Fruit fly (Drosophila melanogaster): Measurements from ENCODE around the gene CG10337.
A peak's percentile ranks its signal among the peaks of the same experiment; 100 is the strongest.

CG10337 gene

dm6 chr2L:19574364-19574763 is 27.6 kb upstream of the CG10337 start:
- no peak for TF ChIP-seq CG17801 (GFP tag; optimal IDR thresholded peaks at IDR 0.05; ENCODE audit: partially characterized antibody)

- TF ChIP-seq CG17801 (GFP tag; optimal IDR thresholded peaks at IDR 0.05; ENCODE audit: partially characterized antibody) = peak; percentile 56
Measured at dm6 chr2L:19572496-19573317, 25.9 kb upstream of the CG10337 start.

dm6 chr2L:19571574-19572495 is 25.1 kb upstream of the CG10337 start:
- TF ChIP-seq CG17801 (GFP tag; optimal IDR thresholded peaks at IDR 0.05; ENCODE audit: partially characterized antibody) = no peak

- peak; percentile 45 for TF ChIP-seq CG17801 (GFP tag; optimal IDR thresholded peaks at IDR 0.05; ENCODE audit: partially characterized antibody)
Measured at dm6 chr2L:19570806-19571254, 24.1 kb upstream of the CG10337 start.

- TF ChIP-seq CG17801 (GFP tag; optimal IDR thresholded peaks at IDR 0.05; ENCODE audit: partially characterized antibody) = no peak
Measured at dm6 chr2L:19567305-19567898, 20.6 kb upstream of the CG10337 start.

dm6 chr2L:19565233-19565898 is 18.6 kb upstream of the CG10337 start, which contains the start of gene CG13077:
TSS of gene CG13077 (plus strand) at chr2L:19565863.
- TF ChIP-seq CG17801 (GFP tag; optimal IDR thresholded peaks at IDR 0.05; ENCODE audit: partially characterized antibody) = no peak

dm6 chr2L:19563029-19563980 is 16.5 kb upstream of the CG10337 start, which contains the start of gene CG13078:
TSS of gene CG13078 (plus strand) at chr2L:19563930.
- no peak for TF ChIP-seq CG17801 (GFP tag; optimal IDR thresholded peaks at IDR 0.05; ENCODE audit: partially characterized antibody)

- TF ChIP-seq CG17801 (GFP tag; optimal IDR thresholded peaks at IDR 0.05; ENCODE audit: partially characterized antibody) = no peak
Measured at dm6 chr2L:19549412-19549811, 2.7 kb upstream of the CG10337 start.

- TF ChIP-seq CG17801 (GFP tag; optimal IDR thresholded peaks at IDR 0.05; ENCODE audit: partially characterized antibody) = no peak
Measured at dm6 chr2L:19548158-19548557, 1.4 kb upstream of the CG10337 start, which contains the start of gene Tep4. TSS of gene Tep4 (plus strand) at chr2L:19548507.

dm6 chr2L:19543010-19543564 is 3.7 kb downstream of the CG10337 start:
- TF ChIP-seq CG17801 (GFP tag; optimal IDR thresholded peaks at IDR 0.05; ENCODE audit: partially characterized antibody) = no peak

dm6 chr2L:19542268-19542773 is 4.4 kb downstream of the CG10337 start:
- no peak for TF ChIP-seq CG17801 (GFP tag; optimal IDR thresholded peaks at IDR 0.05; ENCODE audit: partially characterized antibody)

- no peak for TF ChIP-seq CG17801 (GFP tag; optimal IDR thresholded peaks at IDR 0.05; ENCODE audit: partially characterized antibody)
Measured at dm6 chr2L:19540307-19540706, 6.5 kb downstream of the CG10337 start, which contains the start of gene CG13081. TSS of gene CG13081 (plus strand) at chr2L:19540607.
